Fruit fly (Drosophila melanogaster) S2 (cell line): Measurements from ENCODE around the gene CG13075.

ENCODE experiments used
- CG8478 ChIP-seq: fragments of >200 bp; optimal IDR thresholded peaks from 2 replicates; lab custom pipeline; 2018
- CTCF ChIP-seq, 2 experiments: fragments of >200 bp; optimal IDR thresholded peaks; 2 replicates each; lab custom pipeline; 2018

DNA sequence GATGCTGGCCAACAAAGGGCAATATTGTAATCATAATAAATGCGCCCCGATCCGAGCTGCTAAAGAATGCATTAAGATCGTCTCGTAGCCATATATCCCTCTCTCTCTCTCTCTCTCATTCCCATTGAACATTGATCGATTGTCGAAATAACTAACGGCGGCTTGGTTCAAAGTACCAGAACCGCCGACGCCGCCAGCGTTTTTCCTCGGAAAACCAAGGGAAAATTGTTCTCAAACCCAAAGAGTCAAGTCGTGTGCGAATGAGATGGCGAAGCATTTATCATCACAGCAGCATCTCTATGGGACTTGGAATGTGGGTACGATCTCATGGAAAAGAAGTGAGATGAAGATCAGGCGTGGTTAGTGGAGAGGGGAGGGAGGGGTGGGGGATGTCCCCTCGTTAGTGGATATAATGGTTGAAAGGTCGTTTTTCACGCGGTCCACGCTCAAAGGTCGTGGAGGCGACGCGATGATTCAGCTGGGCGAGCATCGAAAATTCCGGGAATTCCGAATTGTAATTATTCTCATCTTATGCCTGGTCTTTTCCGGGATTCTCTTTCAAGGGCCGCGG, 39.9 kb upstream of the CG13075 start:
- TF ChIP-seq CTCF (optimal IDR thresholded peaks at IDR 0.05; lab: Kevin White, UChicago), result no peak
- TF ChIP-seq CG8478 (lab: Kevin White, UChicago), result no peak
